Worm (Caenorhabditis elegans): Measurements from ENCODE around the gene cyp-33C12.

cyp-33C12 gene

DNA sequence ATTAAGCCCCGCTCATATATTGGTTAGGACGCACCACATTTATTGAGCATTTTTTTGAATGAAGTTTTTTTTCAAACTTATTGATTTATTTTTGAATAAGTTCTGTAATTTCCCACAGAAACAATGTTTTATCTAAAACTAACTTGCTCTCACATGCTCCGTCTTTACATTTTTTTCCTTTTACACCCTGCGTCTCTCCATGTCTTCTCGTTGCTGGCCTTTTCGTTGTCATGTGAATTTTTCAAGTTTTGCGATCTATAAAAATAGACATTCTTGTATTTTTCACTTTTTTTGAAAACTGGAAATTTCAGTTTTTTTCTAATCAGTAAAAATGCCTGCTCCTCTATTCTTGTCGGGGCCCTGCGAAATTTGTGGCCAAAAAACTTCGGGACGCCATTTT lies 26.7 kb upstream of the cyp-33C12 start, which contains the start of gene nhr-134 (continued):
- peak; percentile 44 for TF ChIP-seq dve-1 (tag; optimal IDR thresholded peaks at IDR 0.05; ENCODE audit: insufficient read depth)

- no peak for TF ChIP-seq saeg-2 (GFP tag; IDR thresholded peaks at IDR 0.05)
- no peak for TF ChIP-seq hmg-1.1 (GFP tag; IDR thresholded peaks at IDR 0.05)
- no peak for TF ChIP-seq zfp-3 (GFP tag; conservative IDR thresholded peaks at IDR 0.05)
- TF ChIP-seq php-3 (GFP tag; IDR thresholded peaks at IDR 0.05), result no peak
Observed at ce11 chrV:2228781-2229180, 24.6 kb upstream of the cyp-33C12 start, which contains the start of gene nhr-126. Gene nhr-126, plus strand, starts transcription at chrV:2229081.

DNA sequence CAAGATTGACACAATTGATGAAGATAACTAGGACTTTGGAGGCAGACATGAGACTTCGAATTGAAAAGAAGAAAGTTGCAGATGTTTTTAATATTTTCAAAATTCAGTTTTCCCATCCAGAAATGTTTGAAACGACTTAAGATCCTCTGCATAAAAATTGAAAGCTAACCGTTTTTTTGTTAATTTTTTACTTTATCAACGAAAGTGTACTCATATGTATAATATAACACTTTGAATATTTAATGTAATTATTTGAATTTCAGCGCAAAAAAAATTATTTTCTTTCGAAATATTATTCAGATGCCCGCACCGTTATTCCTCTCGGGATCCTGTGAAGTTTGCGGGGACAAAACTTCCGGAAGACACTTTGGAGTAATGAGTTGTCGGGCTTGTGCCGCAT lies 22.7 kb upstream of the cyp-33C12 start, which contains the start of gene nhr-18:
TSS of gene nhr-18 (plus strand) at position 301 of the 400 bp plus-strand sequence.
- TF ChIP-seq hlh-11 (tag; optimal IDR thresholded peaks at IDR 0.05) (no peak), arid-1 (GFP tag; conservative IDR thresholded peaks at IDR 0.05) (no peak), F49E8.2 (tag; optimal IDR thresholded peaks at IDR 0.05; ENCODE audit: borderline replicate concordance) (no peak), duxl-1 (tag; optimal IDR thresholded peaks at IDR 0.05; ENCODE audit: poor library complexity) (no peak)

- TF ChIP-seq unc-62 (GFP tag; optimal IDR thresholded peaks at IDR 0.05 in 1 of 2) (no peak), unc-62 (tag; optimal IDR thresholded peaks at IDR 0.05) (no peak)
Observed at ce11 chrV:2225130-2225529, 20.9 kb upstream of the cyp-33C12 start, which contains the start of gene nhr-103. Gene nhr-103, plus strand, starts transcription at chrV:2225430.

DNA sequence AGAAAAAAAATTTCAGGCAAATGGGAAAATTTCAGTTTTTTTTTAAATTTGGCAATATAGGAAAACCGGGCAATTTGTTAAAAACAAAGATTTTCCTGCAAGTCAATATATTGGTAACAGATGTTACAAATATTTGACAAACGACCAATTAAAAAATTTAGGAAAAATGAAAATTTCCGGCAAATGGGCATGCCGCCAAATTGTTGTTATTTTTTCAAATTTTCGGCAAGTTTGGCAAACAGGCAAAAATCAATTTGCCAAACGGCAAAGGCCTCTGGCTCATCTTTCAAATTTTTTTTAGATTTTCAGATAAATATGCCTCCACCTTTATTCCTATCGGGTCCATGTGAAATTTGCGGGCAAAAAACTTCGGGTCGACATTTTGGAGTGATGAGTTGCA lies 17.6 kb upstream of the cyp-33C12 start, which contains the start of gene nhr-128:
TSS of gene nhr-128 (plus strand) at position 301 of the 400 bp plus-strand sequence.
- TF ChIP-seq D1046.2 (GFP tag; IDR thresholded peaks at IDR 0.05) (no peak), F37D6.2 (tag; optimal IDR thresholded peaks at IDR 0.05) (no peak), cey-2 (tag; optimal IDR thresholded peaks at IDR 0.05; ENCODE audit: borderline replicate concordance, insufficient read depth) (no peak), lir-3 (tag; optimal IDR thresholded peaks at IDR 0.05) (no peak), nhr-10 (tag; optimal IDR thresholded peaks at IDR 0.05) (no peak), zip-11 (GFP tag; IDR thresholded peaks at IDR 0.05) (no peak), attf-4 (tag; optimal IDR thresholded peaks at IDR 0.05) (no peak), madf-5 (GFP tag; IDR thresholded peaks at IDR 0.05) (no peak), dmd-6 (GFP tag; IDR thresholded peaks at IDR 0.05) (no peak), nhr-77 (tag; optimal IDR thresholded peaks at IDR 0.05) (no peak), nhr-237 (tag; optimal IDR thresholded peaks at IDR 0.05) (no peak), ceh-32 (tag; optimal IDR thresholded peaks at IDR 0.05; ENCODE audit: poor library complexity) (no peak), F49E8.2 (tag; optimal IDR thresholded peaks at IDR 0.05; ENCODE audit: borderline replicate concordance) (no peak), hmg-1.1 (GFP tag; IDR thresholded peaks at IDR 0.05) (no peak)

ce11 chrV:2218803-2219202 lies 14.6 kb upstream of the cyp-33C12 start, which contains the start of gene nhr-56:
Gene nhr-56, plus strand, starts transcription at chrV:2219004.
- TF ChIP-seq mxl-3 (GFP tag; optimal IDR thresholded peaks at IDR 0.05) (peak; percentile 49), madf-9 (GFP tag; conservative IDR thresholded peaks at IDR 0.05) (no peak), ztf-7 (tag; optimal IDR thresholded peaks at IDR 0.05) (no peak), nhr-11 (tag; optimal IDR thresholded peaks at IDR 0.05) (no peak), nhr-77 (tag; optimal IDR thresholded peaks at IDR 0.05) (peak; percentile 71), tra-1 (GFP tag; IDR thresholded peaks at IDR 0.05) (no peak), nhr-237 (tag; optimal IDR thresholded peaks at IDR 0.05) (no peak), hlh-11 (tag; optimal IDR thresholded peaks at IDR 0.05) (peak; percentile 81), zip-2 (tag; optimal IDR thresholded peaks at IDR 0.05) (no peak), zag-1 (tag; optimal IDR thresholded peaks at IDR 0.05) (no peak), dmd-9 (GFP tag; IDR thresholded peaks at IDR 0.05) (no peak), mdl-1 (tag; optimal IDR thresholded peaks at IDR 0.05) (peak in 1 of 2 experiments; percentile 49), mep-1 (tag; optimal IDR thresholded peaks at IDR 0.05) (peak; percentile 54), Y48G9A.11 (GFP tag; IDR thresholded peaks at IDR 0.05) (no peak), nhr-28 (tag; optimal IDR thresholded peaks at IDR 0.05) (peak; percentile 81), dpl-1 (GFP tag; optimal IDR thresholded peaks at IDR 0.05) (no peak), dve-1 (tag; optimal IDR thresholded peaks at IDR 0.05; ENCODE audit: insufficient read depth) (peak; percentile 67), Y105C5A.15 (GFP tag; IDR thresholded peaks at IDR 0.05) (no peak), pha-4 (GFP tag; IDR thresholded peaks at IDR 0.05) (0 out of 2 replicates have a peak, but pooled peaks have one; percentile 16), pha-4 (tag; optimal IDR thresholded peaks at IDR 0.05) (peak; percentile 75), mes-2 (tag; optimal IDR thresholded peaks at IDR 0.05; ENCODE audit: poor library complexity, severe bottlenecking) (peak; percentile 60), duxl-1 (tag; optimal IDR thresholded peaks at IDR 0.05; ENCODE audit: poor library complexity) (peak; percentile 38), ama-1 (optimal IDR thresholded peaks at IDR 0.05) (no peak), nhr-102 (tag; optimal IDR thresholded peaks at IDR 0.05) (peak; percentile 21)

All from whole organism, L4 larva.